Fruit fly (Drosophila melanogaster): ENCODE data around the gene CG6928.

- no peak for TF ChIP-seq Crg-1 (GFP tag; optimal IDR thresholded peaks at IDR 0.05)
- no peak for TF ChIP-seq cic (GFP tag; optimal IDR thresholded peaks at IDR 0.05)
- no peak for TF ChIP-seq bab1 (GFP tag; optimal IDR thresholded peaks at IDR 0.05)
- no peak for TF ChIP-seq CG14711 (tag; optimal IDR thresholded peaks at IDR 0.05)
- no peak for TF ChIP-seq kay (GFP tag; ENCODE audit: borderline replicate concordance)
- no peak for TF ChIP-seq toe (GFP tag; optimal IDR thresholded peaks at IDR 0.05)
- no peak for TF ChIP-seq CG5204 (GFP tag; optimal IDR thresholded peaks at IDR 0.05)
- no peak for TF ChIP-seq tj (GFP tag; optimal IDR thresholded peaks at IDR 0.05)
- no peak for TF ChIP-seq CG7101 (tag; optimal IDR thresholded peaks at IDR 0.05)
- TF ChIP-seq CG12768 (GFP tag; optimal IDR thresholded peaks at IDR 0.05) = no peak
- TF ChIP-seq ovo (GFP tag; optimal IDR thresholded peaks at IDR 0.05) = no peak
- TF ChIP-seq cnc (optimal IDR thresholded peaks at IDR 0.05) = no peak
- TF ChIP-seq CG33017 (tag; optimal IDR thresholded peaks at IDR 0.05) = no peak
Measured at dm6 chr3L:12044279-12044678, 41.3 kb downstream of the CG6928 start, which contains the start of gene CG43638.

All from whole organism, adult.